Worm (Caenorhabditis elegans) whole organism, mixed stage, embryonic: ENCODE results near the gene sri-60.

Experiments
- elt-3 ChIP-seq: fragments of 150-350 bp; optimal IDR thresholded peaks from 2 replicates; lab custom pipeline; 2014; ENCODE audit warnings: missing biosample characterization, missing genetic modification characterization
- hlh-1 ChIP-seq: fragments of 150-350 bp; optimal IDR thresholded peaks from 2 replicates; lab custom pipeline; 2014; ENCODE audit warnings: missing biosample characterization, missing genetic modification reagents, missing genetic modification characterization
- lsy-2 ChIP-seq: fragments of 150-350 bp; optimal IDR thresholded peaks from 2 replicates; lab custom pipeline; 2014; ENCODE audit warnings: missing biosample characterization, missing genetic modification characterization
- mep-1 ChIP-seq: fragments of 150-350 bp; optimal IDR thresholded peaks from 2 replicates; lab custom pipeline; 2017; ENCODE audit warnings: missing biosample characterization, missing genetic modification reagents, missing genetic modification characterization, inconsistent platforms
- nhr-12 ChIP-seq: fragments of 150-350 bp; optimal IDR thresholded peaks from 2 replicates; lab custom pipeline; 2014; ENCODE audit warnings: missing biosample characterization, missing genetic modification characterization
- nhr-28 ChIP-seq: fragments of 150-350 bp; optimal IDR thresholded peaks from 2 replicates; lab custom pipeline; 2014; ENCODE audit warnings: missing biosample characterization, missing genetic modification characterization
- nhr-76 ChIP-seq: sonication (generic microtip); optimal IDR thresholded peaks from 2 replicates; lab custom pipeline; 2017; ENCODE audit warnings: missing biosample characterization, missing genetic modification characterization
- snpc-4 ChIP-seq: fragments of 150-350 bp; optimal IDR thresholded peaks from 2 replicates; lab custom pipeline; 2014; ENCODE audit warnings: missing biosample characterization, missing genetic modification characterization
- sptf-1 ChIP-seq: sonication (generic microtip); optimal IDR thresholded peaks from 2 replicates; lab custom pipeline; 2017; ENCODE audit warnings: mild to moderate bottlenecking, missing genetic modification characterization, moderate library complexity, missing compliant biosample characterization
- unc-39 ChIP-seq: fragments of 150-350 bp; optimal IDR thresholded peaks from 2 replicates; lab custom pipeline; 2014; ENCODE audit warnings: missing biosample characterization, missing genetic modification characterization
- unc-62 ChIP-seq: fragments of 150-350 bp; optimal IDR thresholded peaks from 2 replicates; lab custom pipeline; 2014; ENCODE audit warnings: missing biosample characterization, missing genetic modification reagents, missing genetic modification characterization
- ztf-11 ChIP-seq: fragments of 150-350 bp; optimal IDR thresholded peaks from 2 replicates; lab custom pipeline; 2014; ENCODE audit warnings: missing biosample characterization, missing genetic modification characterization

DNA sequence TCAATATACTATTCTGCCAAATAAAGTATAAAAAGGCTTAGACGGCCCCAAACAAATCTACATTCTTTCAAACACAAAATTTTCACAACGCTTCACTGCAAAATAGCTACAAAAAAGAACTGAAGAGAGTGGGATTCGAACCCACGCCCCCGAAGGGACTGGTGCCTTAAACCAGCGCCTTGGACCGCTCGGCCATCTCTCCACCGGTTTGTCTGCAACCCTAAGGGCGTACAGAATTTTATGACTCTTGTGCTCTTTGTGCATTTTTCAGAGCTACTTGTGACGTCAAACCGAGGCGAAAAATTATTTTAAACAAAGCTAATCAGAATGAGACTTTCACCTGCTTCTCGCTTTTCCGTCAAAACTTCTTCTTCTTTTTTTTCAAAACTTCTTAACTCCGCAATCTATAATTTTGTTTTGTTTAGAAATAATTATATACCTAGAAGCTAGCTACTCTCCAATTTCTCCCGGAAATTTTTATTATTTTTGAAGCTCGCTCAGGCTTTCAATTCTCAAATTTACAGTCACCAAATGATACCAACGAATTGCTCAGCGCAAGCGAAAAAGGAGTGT is 33.6 kb upstream of the sri-60 start, which contains the start of gene T05A8.8:
- TF ChIP-seq snpc-4 (tag; lab: Kevin White, UChicago) (no peak), hlh-1 (tag; lab: Kevin White, UChicago) (no peak), lsy-2 (tag; lab: Kevin White, UChicago) (no peak), sptf-1 (tag; lab: Kevin White, UChicago) (no peak), unc-62 (GFP tag; lab: Kevin White, UChicago) (no peak), elt-3 (no peak), nhr-28 (tag; lab: Kevin White, UChicago) (no peak), unc-39 (tag; lab: Kevin White, UChicago) (no peak), mep-1 (tag; lab: Kevin White, UChicago) (no peak), nhr-76 (tag; lab: Kevin White, UChicago) (no peak), ztf-11 (tag; lab: Kevin White, UChicago) (no peak), nhr-12 (no peak)
